Fruit fly (Drosophila melanogaster): ENCODE results near the gene Sox21b.

Sox21b gene

DNA sequence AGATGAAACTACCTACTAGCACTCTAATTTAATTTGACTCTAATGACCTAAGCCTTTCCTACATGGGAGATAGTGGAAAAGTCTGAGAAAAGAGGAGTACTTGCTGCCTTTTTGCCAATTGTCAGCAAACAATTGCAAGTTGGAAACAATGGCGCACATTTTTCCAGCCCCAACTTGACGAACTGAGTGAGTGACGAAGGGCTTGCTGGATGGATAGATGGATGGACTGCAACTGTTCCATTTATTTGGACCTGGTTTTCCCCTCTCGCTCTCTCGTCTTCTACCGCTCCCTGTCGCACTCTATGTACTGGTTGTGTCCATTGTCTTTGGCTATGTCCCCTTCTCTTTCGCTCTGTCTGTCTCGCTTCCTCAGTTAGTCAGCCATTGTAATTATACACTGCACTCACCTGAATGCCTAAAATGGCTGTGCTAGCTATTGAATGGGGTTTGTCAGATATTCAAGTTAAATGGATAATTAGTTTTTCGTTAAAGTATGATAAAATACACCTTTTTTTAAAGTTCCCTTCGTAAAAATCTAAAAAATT lies 1.8 kb upstream of the Sox21b start (continued):
- TF ChIP-seq Blimp-1 (GFP tag; optimal IDR thresholded peaks at IDR 0.05) (no peak), chm (GFP tag; IDR thresholded peaks at IDR 0.05) (no peak), CG33213 (GFP tag; optimal IDR thresholded peaks at IDR 0.05) (no peak), Dref (GFP tag; IDR thresholded peaks at IDR 0.05) (no peak), zf30C (GFP tag; optimal IDR thresholded peaks at IDR 0.05) (peak; percentile 34), Optix (GFP tag; IDR thresholded peaks at IDR 0.05) (no peak), CG8281 (tag; optimal IDR thresholded peaks at IDR 0.05) (peak; percentile 72), CG30020 (tag; optimal IDR thresholded peaks at IDR 0.05) (no peak), CG7357 (GFP tag; IDR thresholded peaks at IDR 0.05) (no peak), CG11695 (GFP tag; IDR thresholded peaks at IDR 0.05) (no peak), CG4282 (GFP tag; optimal IDR thresholded peaks at IDR 0.05) (no peak), Lim3 (GFP tag; IDR thresholded peaks at IDR 0.05) (no peak), CG9797 (GFP tag; optimal IDR thresholded peaks at IDR 0.05) (no peak), sc (optimal IDR thresholded peaks at IDR 0.05) (no peak), sc (GFP tag; optimal IDR thresholded peaks at IDR 0.05) (no peak), Ravus (GFP tag; IDR thresholded peaks at IDR 0.05) (no peak), phol (tag; optimal IDR thresholded peaks at IDR 0.05) (peak; percentile 63), CG4730 (GFP tag; IDR thresholded peaks at IDR 0.05) (no peak), ci (GFP tag; IDR thresholded peaks at IDR 0.05) (no peak), gt (GFP tag; IDR thresholded peaks at IDR 0.05) (no peak), B-H2 (GFP tag; optimal IDR thresholded peaks at IDR 0.05) (no peak), Atf6 (GFP tag; IDR thresholded peaks at IDR 0.05) (no peak), Xbp1 (GFP tag; optimal IDR thresholded peaks at IDR 0.05) (no peak), CG5245 (GFP tag; optimal IDR thresholded peaks at IDR 0.05) (no peak), luna (GFP tag; optimal IDR thresholded peaks at IDR 0.05) (no peak), Elba2 (GFP tag; optimal IDR thresholded peaks at IDR 0.05) (no peak), gcm2 (GFP tag; optimal IDR thresholded peaks at IDR 0.05) (no peak), CG11093 (GFP tag; IDR thresholded peaks at IDR 0.05) (no peak), Fer2 (tag; optimal IDR thresholded peaks at IDR 0.05) (no peak), Sox100B (GFP tag; optimal IDR thresholded peaks at IDR 0.05) (no peak), CG3065 (GFP tag; optimal IDR thresholded peaks at IDR 0.05) (no peak), emc (GFP tag; optimal IDR thresholded peaks at IDR 0.05) (no peak), CG15269 (tag; optimal IDR thresholded peaks at IDR 0.05) (no peak), Hsf (GFP tag; optimal IDR thresholded peaks at IDR 0.05) (no peak), rib (GFP tag; IDR thresholded peaks at IDR 0.05) (no peak), slou (GFP tag; optimal IDR thresholded peaks at IDR 0.05) (no peak), Nf-YB (GFP tag; optimal IDR thresholded peaks at IDR 0.05) (peak; percentile 92), nom (GFP tag; optimal IDR thresholded peaks at IDR 0.05) (no peak), CG10565 (GFP tag; optimal IDR thresholded peaks at IDR 0.05) (no peak), Eip74EF (GFP tag; optimal IDR thresholded peaks at IDR 0.05) (no peak), CG4404 (GFP tag; IDR thresholded peaks at IDR 0.05) (no peak), ap (GFP tag; IDR thresholded peaks at IDR 0.05) (no peak), CG9727 (GFP tag; optimal IDR thresholded peaks at IDR 0.05) (no peak), twi (tag; optimal IDR thresholded peaks at IDR 0.05) (no peak), CG8944 (GFP tag; optimal IDR thresholded peaks at IDR 0.05) (no peak), tx (GFP tag; optimal IDR thresholded peaks at IDR 0.05) (no peak), CG13624 (GFP tag; optimal IDR thresholded peaks at IDR 0.05) (no peak), CG11560 (tag; IDR thresholded peaks at IDR 0.05) (no peak), Oaz (GFP tag; IDR thresholded peaks at IDR 0.05) (no peak), Awh (GFP tag; IDR thresholded peaks at IDR 0.05) (no peak), CG15011 (GFP tag; optimal IDR thresholded peaks at IDR 0.05) (no peak), CG8478 (optimal IDR thresholded peaks at IDR 0.05) (peak; percentile 71), CG12769 (tag; optimal IDR thresholded peaks at IDR 0.05) (no peak)
